Worm (Caenorhabditis elegans) whole organism, L3 larva: Measurements from ENCODE around the gene B0244.15.

Source experiments
- daf-12 ChIP-seq: fragments of 150-350 bp; optimal IDR thresholded peaks from 2 replicates; lab custom pipeline; 2014; ENCODE audit warnings: missing biosample characterization, missing genetic modification reagents, missing genetic modification characterization
- mdl-1 ChIP-seq: fragments of 150-350 bp; optimal IDR thresholded peaks from 2 replicates; lab custom pipeline; 2014; ENCODE audit warnings: missing biosample characterization, missing genetic modification characterization
- nhr-11 ChIP-seq: fragments of 150-350 bp; optimal IDR thresholded peaks from 2 replicates; lab custom pipeline; 2014; ENCODE audit warnings: missing biosample characterization, missing genetic modification characterization
- nhr-23 ChIP-seq: fragments of 150-350 bp; optimal IDR thresholded peaks from 2 replicates; lab custom pipeline; 2014; ENCODE audit warnings: missing biosample characterization, missing genetic modification reagents, missing genetic modification characterization
- snpc-4 ChIP-seq: fragments of 150-350 bp; optimal IDR thresholded peaks from 2 replicates; lab custom pipeline; 2014; ENCODE audit warnings: missing biosample characterization, missing genetic modification characterization
- unc-62 ChIP-seq: fragments of 150-350 bp; sonication (generic microtip); optimal IDR thresholded peaks from 4 replicates; lab custom pipeline; 2014; ENCODE audit warnings: missing biosample characterization, missing genetic modification reagents, missing genetic modification characterization

DNA sequence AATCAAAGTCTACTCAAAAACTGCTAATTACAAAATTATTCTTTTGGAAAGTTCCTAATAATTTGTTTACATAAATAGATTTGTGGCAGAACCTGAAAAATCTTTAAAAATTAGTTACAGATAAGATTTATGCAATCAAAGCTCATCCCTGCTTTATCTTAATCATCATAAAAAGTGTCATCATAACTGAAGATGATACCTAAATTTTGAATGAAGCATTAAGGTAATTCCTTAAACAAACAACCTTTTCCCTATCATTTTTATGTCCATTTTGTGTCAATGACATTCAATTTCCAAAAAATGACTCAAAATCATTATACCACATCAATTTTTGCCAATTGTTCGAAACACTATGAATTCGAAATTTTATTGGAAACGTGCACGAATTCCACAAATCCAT, 5.5 kb upstream of the B0244.15 start, which contains the start of gene B0244.6:
- TF ChIP-seq nhr-23 (tag; lab: Kevin White, UChicago) (no peak), snpc-4 (no peak), mdl-1 (tag; lab: Kevin White, UChicago) (no peak), nhr-11 (tag; lab: Kevin White, UChicago) (no peak), unc-62 (GFP tag; lab: Kevin White, UChicago) (no peak), daf-12 (tag; lab: Kevin White, UChicago) (no peak)
